Worm (Caenorhabditis elegans) whole organism, young adult: ENCODE data around the gene dnpp-1.

Source experiments
- F33H1.4 ChIP-seq: fragments of 200-800 bp; sonication (Bioruptor generic); IDR thresholded peaks from 2 replicates; pipeline ENCODE4 v1.3.6; 2022; ENCODE audit warnings: missing genetic modification reagents, missing genetic modification characterization, missing compliant biosample characterization
- F57A8.1 ChIP-seq: fragments of 200-800 bp; sonication (Bioruptor generic); optimal IDR thresholded peaks from 2 replicates; lab custom pipeline; 2018; ENCODE audit warnings: mild to moderate bottlenecking, missing genetic modification characterization, moderate library complexity, missing compliant biosample characterization
- Y53G8AR.9 ChIP-seq: fragments of 200-800 bp; sonication (Bioruptor generic); conservative IDR thresholded peaks from 2 replicates; pipeline ENCODE4 v1.3.6; 2022; ENCODE audit warnings: missing genetic modification reagents, missing genetic modification characterization, missing compliant biosample characterization
- Y67H2A.10 ChIP-seq: fragments of 200-800 bp; sonication (Bioruptor generic); conservative IDR thresholded peaks from 2 replicates; pipeline ENCODE4 v1.3.6; 2022; ENCODE audit warnings: missing genetic modification reagents, missing genetic modification characterization, missing compliant biosample characterization
- atf-7 ChIP-seq: sonication (generic microtip); optimal IDR thresholded peaks from 2 replicates; lab custom pipeline; 2017; ENCODE audit warnings: mild to moderate bottlenecking, missing genetic modification characterization, missing compliant biosample characterization
- attf-5 ChIP-seq: fragments of 200-800 bp; sonication (Bioruptor generic); optimal IDR thresholded peaks from 2 replicates; lab custom pipeline; 2018; ENCODE audit warnings: mild to moderate bottlenecking, missing genetic modification characterization, missing compliant biosample characterization
- cebp-1 ChIP-seq, 2 experiments: fragments of 200-800 bp in 1 of 2; sonication (Bioruptor generic) in 1 of 2; sonication (generic microtip) in 1 of 2; IDR thresholded peaks in 1 of 2; optimal IDR thresholded peaks in 1 of 2; 2 replicates each; pipeline versions ENCODE4 v1.3.6 to Lab custom; 2017 to 2022; ENCODE audit warnings: missing compliant biosample characterization in 2 of 2, missing genetic modification characterization in 2 of 2, mild to moderate bottlenecking in 1 of 2, missing genetic modification reagents in 1 of 2, moderate library complexity in 1 of 2
- cebp-2 ChIP-seq: fragments of 200-800 bp; sonication (Bioruptor generic); IDR thresholded peaks from 2 replicates; pipeline ENCODE4 v1.3.6; 2022; ENCODE audit warnings: missing genetic modification characterization, missing compliant biosample characterization
- ceh-79 ChIP-seq: sonication (generic microtip); optimal IDR thresholded peaks from 2 replicates; lab custom pipeline; 2017; ENCODE audit warnings: mild to moderate bottlenecking, missing genetic modification characterization, missing compliant biosample characterization
- ceh-91 ChIP-seq: fragments of 200-800 bp; sonication (Bioruptor generic); IDR thresholded peaks from 2 replicates; pipeline ENCODE4 v1.3.6; 2022; ENCODE audit warnings: missing genetic modification reagents, missing genetic modification characterization, missing compliant biosample characterization
- die-1 ChIP-seq: sonication (generic microtip); optimal IDR thresholded peaks from 2 replicates; lab custom pipeline; 2016; ENCODE audit warnings: missing genotype, mild to moderate bottlenecking, missing genetic modification characterization, missing compliant biosample characterization
- dox-1 ChIP-seq: fragments of 200-800 bp; sonication (Bioruptor generic); IDR thresholded peaks from 2 replicates; pipeline ENCODE4 v1.3.6; 2022; ENCODE audit warnings: missing genetic modification reagents, missing genetic modification characterization, missing compliant biosample characterization
- egrh-3 ChIP-seq: fragments of 200-800 bp; sonication (Bioruptor generic); IDR thresholded peaks from 2 replicates; pipeline ENCODE4 v1.3.6; 2022; ENCODE audit warnings: missing genetic modification reagents, missing genetic modification characterization, missing compliant biosample characterization
- ekl-4 ChIP-seq: fragments of 200-800 bp; sonication (Bioruptor generic); IDR thresholded peaks from 2 replicates; pipeline ENCODE4 v1.3.6; 2022; ENCODE audit warnings: missing genetic modification reagents, missing genetic modification characterization, missing compliant biosample characterization
- ets-4 ChIP-seq: fragments of 200-800 bp; sonication (Bioruptor generic); optimal IDR thresholded peaks from 2 replicates; lab custom pipeline; 2018; ENCODE audit warnings: mild to moderate bottlenecking, missing genetic modification characterization, missing compliant biosample characterization
- him-1 ChIP-seq: sonication (generic microtip); optimal IDR thresholded peaks from 2 replicates; lab custom pipeline; 2016; ENCODE audit warnings: missing genotype, missing genetic modification reagents, missing genetic modification characterization, missing compliant biosample characterization
- hmg-1.2 ChIP-seq: fragments of 200-800 bp; sonication (Bioruptor generic); IDR thresholded peaks from 2 replicates; pipeline ENCODE4 v1.3.6; 2022; ENCODE audit warnings: missing genetic modification reagents, missing genetic modification characterization, missing compliant biosample characterization
- hrde-1 ChIP-seq: sonication (generic microtip); optimal IDR thresholded peaks from 2 replicates; lab custom pipeline; 2016; ENCODE audit warnings: missing genetic modification characterization, mild to moderate bottlenecking, missing compliant biosample characterization, moderate library complexity, missing genotype, missing genetic modification reagents, borderline replicate concordance
- hsf-1 ChIP-seq: fragments of 200-800 bp; sonication (Bioruptor generic); IDR thresholded peaks from 2 replicates; pipeline ENCODE4 v1.3.6; 2022; ENCODE audit warnings: missing genetic modification reagents, missing genetic modification characterization, missing compliant biosample characterization
- lin-26 ChIP-seq: fragments of 200-800 bp; sonication (Bioruptor generic); IDR thresholded peaks from 2 replicates; pipeline ENCODE4 v1.3.6; 2022; ENCODE audit warnings: missing genetic modification reagents, missing genetic modification characterization, missing compliant biosample characterization
- lin-35 ChIP-seq, 3 experiments: fragments of 150-350 bp in 2 of 3; sonication (generic microtip) in 1 of 3; optimal IDR thresholded peaks; 2 replicates each; lab custom pipeline; 2014 to 2018; ENCODE audit warnings: missing biosample characterization in 3 of 3, missing genetic modification characterization in 3 of 3, missing genetic modification reagents in 3 of 3
- lsl-1 ChIP-seq: fragments of 200-800 bp; sonication (Bioruptor generic); optimal IDR thresholded peaks from 2 replicates; lab custom pipeline; 2018; ENCODE audit warnings: mild to moderate bottlenecking, missing genetic modification characterization, moderate library complexity, missing compliant biosample characterization
- madf-6 ChIP-seq: fragments of 200-800 bp; sonication (Bioruptor generic); IDR thresholded peaks from 2 replicates; pipeline ENCODE4 v1.3.6; 2022; ENCODE audit warnings: missing genetic modification reagents, missing genetic modification characterization, missing compliant biosample characterization
- madf-8 ChIP-seq: fragments of 200-800 bp; sonication (Bioruptor generic); conservative IDR thresholded peaks from 2 replicates; pipeline ENCODE4 v1.3.6; 2022; ENCODE audit warnings: missing genetic modification reagents, missing genetic modification characterization, missing compliant biosample characterization
- mcd-1 ChIP-seq: fragments of 200-800 bp; sonication (Bioruptor generic); IDR thresholded peaks from 2 replicates; pipeline ENCODE4 v1.3.6; 2022; ENCODE audit warnings: missing genetic modification reagents, missing genetic modification characterization, missing compliant biosample characterization
- nfyb-1 ChIP-seq: fragments of 200-800 bp; sonication (Bioruptor generic); IDR thresholded peaks from 2 replicates; pipeline ENCODE4 v1.3.6; 2022; ENCODE audit warnings: missing genetic modification reagents, missing genetic modification characterization, missing compliant biosample characterization
- nhr-80 ChIP-seq: sonication (generic microtip); optimal IDR thresholded peaks from 2 replicates; lab custom pipeline; 2016; ENCODE audit warnings: missing genetic modification characterization, missing compliant biosample characterization
- snpc-3.4 ChIP-seq: sonication (generic microtip); optimal IDR thresholded peaks from 2 replicates; lab custom pipeline; 2017; ENCODE audit warnings: missing genetic modification characterization, mild to moderate bottlenecking, missing compliant biosample characterization, antibody characterized with exemption, moderate library complexity, missing genotype, missing genetic modification reagents
- snpc-4 ChIP-seq, 5 experiments: fragments of 150-350 bp in 1 of 5; sonication (generic microtip) in 4 of 5; optimal IDR thresholded peaks; 2 replicates each; lab custom pipeline; 2014 to 2018; ENCODE audit warnings: missing genetic modification characterization in 5 of 5, missing biosample characterization in 3 of 5, antibody characterized with exemption in 2 of 5, mild to moderate bottlenecking in 2 of 5, missing compliant biosample characterization in 2 of 5, missing genotype in 2 of 5, moderate library complexity in 2 of 5, missing genetic modification reagents in 1 of 5
- tbp1 ChIP-seq: fragments of 200-800 bp; sonication (Bioruptor generic); optimal IDR thresholded peaks from 2 replicates; lab custom pipeline; 2018; ENCODE audit warnings: mild to moderate bottlenecking, missing genetic modification characterization, missing compliant biosample characterization
- xnd-1 ChIP-seq: sonication (generic microtip); optimal IDR thresholded peaks from 2 replicates; lab custom pipeline; 2016; ENCODE audit warnings: missing genotype, missing genetic modification reagents, missing genetic modification characterization, missing compliant biosample characterization
- zfh-2 ChIP-seq: fragments of 200-800 bp; sonication (Bioruptor generic); conservative IDR thresholded peaks from 2 replicates; pipeline ENCODE4 v1.3.6; 2022; ENCODE audit warnings: missing genetic modification reagents, missing genetic modification characterization, missing compliant biosample characterization

dnpp-1 gene

DNA sequence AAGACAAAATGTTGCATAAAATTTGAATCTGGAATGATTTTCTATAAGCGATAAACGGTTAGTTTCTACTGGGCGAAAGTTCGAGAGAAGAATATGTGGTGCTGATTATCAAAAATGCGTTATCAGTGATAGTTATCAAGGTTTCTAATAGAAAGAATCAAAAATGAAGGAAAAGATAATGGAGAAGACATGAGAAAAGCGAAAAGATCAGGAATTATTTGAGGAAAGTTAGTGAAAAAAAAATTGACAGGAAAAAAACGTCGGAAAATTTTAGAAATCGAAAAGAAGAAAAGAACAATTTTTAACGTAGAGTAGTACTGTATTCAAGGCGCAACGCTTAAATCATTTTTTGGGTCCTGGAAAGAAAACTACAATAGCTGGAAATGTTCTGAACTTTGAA is at the start of gene dnpp-1:
Gene dnpp-1 (minus strand): TSS at position 30 of the 400 bp plus-strand sequence.
- TF ChIP-seq nhr-80 (tag; lab: Kevin White, UChicago) (peak; percentile 69), cebp-2 (no peak), tbp1 (GFP tag; lab: Kevin White, UChicago) (peak; percentile 12), dox-1 (GFP tag; lab: Robert Waterston, UW) (0 out of 2 replicates have a peak, but pooled peaks have one; percentile 22), ceh-91 (GFP tag; lab: Robert Waterston, UW) (peak; percentile 57; the same call in 1 of the 2 replicates), F33H1.4 (GFP tag; lab: Robert Waterston, UW) (peak; percentile 87), atf-7 (tag; lab: Kevin White, UChicago) (no peak), madf-6 (GFP tag; lab: Robert Waterston, UW) (peak; percentile 82), lsl-1 (peak; percentile 92), snpc-4 (GFP tag; optimal IDR thresholded peaks at IDR 0.05; lab: Kevin White, UChicago) (no peak), snpc-4 (tag; optimal IDR thresholded peaks at IDR 0.05; lab: Kevin White, UChicago) (no peak), him-1 (tag; lab: Kevin White, UChicago) (peak; percentile 41), madf-8 (GFP tag; lab: Robert Waterston, UW) (peak; percentile 53), xnd-1 (tag; lab: Kevin White, UChicago) (peak; percentile 68)

DNA sequence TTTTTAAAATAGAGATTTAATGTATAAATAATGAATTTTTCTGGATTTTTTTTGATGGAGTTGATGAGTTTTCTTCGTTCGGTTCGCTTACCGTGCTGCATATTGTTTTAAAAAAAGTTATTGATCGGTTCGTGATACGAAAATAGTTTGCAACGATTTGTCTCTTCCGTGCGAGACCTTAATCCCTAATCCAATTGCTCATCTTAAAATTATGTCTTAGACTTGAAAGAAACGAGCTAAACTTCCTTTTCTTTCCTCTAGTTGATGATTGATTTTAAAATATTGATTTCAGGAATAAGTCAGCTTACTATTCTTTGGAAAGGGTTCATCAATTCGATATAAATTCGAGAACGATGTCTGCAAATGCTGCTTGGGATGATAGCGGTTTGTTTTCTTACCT is 44.8 kb upstream of the dnpp-1 start, which contains the start of gene C28H8.3:
Gene C28H8.3 (plus strand): TSS at position 293 of the 400 bp plus-strand sequence.
- TF ChIP-seq die-1 (tag; lab: Kevin White, UChicago), result no peak
- TF ChIP-seq attf-5, result no peak
- TF ChIP-seq ekl-4 (GFP tag; lab: Robert Waterston, UW), result no peak
- TF ChIP-seq nfyb-1 (GFP tag; lab: Robert Waterston, UW), result peak; percentile 40; the same call in 1 of the 2 replicates
- TF ChIP-seq egrh-3 (GFP tag; lab: Robert Waterston, UW), result no peak
- peak; percentile 53 for TF ChIP-seq hsf-1 (GFP tag; lab: Robert Waterston, UW)
- TF ChIP-seq hmg-1.2 (GFP tag; lab: Robert Waterston, UW), result peak; percentile 19; the same call in 1 of the 2 replicates
- TF ChIP-seq, all 124 proteins: peak for 3

- TF ChIP-seq ets-4 (GFP tag; lab: Kevin White, UChicago) (no peak), F57A8.1 (GFP tag; lab: Kevin White, UChicago) (no peak), hrde-1 (no peak), lsl-1 (no peak), lin-35 (GFP tag; optimal IDR thresholded peaks at IDR 0.05; lab: Kevin White, UChicago) (no peak), atf-7 (tag; lab: Kevin White, UChicago) (no peak), mcd-1 (no peak), cebp-1 (GFP tag; IDR thresholded peaks at IDR 0.05; lab: Robert Waterston, UW) (no peak), cebp-1 (tag; optimal IDR thresholded peaks at IDR 0.05; lab: Kevin White, UChicago) (no peak), Y67H2A.10 (GFP tag; lab: Robert Waterston, UW) (no peak), zfh-2 (GFP tag; lab: Robert Waterston, UW) (no peak), madf-8 (GFP tag; lab: Robert Waterston, UW) (no peak), snpc-3.4 (tag; lab: Kevin White, UChicago) (no peak), ceh-79 (tag; lab: Kevin White, UChicago) (no peak), lin-26 (no peak)
- TF ChIP-seq, all 124 proteins: peak for 0
Measured at ce11 chrIII:5906749-5907148, 43.1 kb upstream of the dnpp-1 start, which contains the start of gene erd-2.2. erd-2.2 (plus strand) TSS chrIII:5907049.

DNA sequence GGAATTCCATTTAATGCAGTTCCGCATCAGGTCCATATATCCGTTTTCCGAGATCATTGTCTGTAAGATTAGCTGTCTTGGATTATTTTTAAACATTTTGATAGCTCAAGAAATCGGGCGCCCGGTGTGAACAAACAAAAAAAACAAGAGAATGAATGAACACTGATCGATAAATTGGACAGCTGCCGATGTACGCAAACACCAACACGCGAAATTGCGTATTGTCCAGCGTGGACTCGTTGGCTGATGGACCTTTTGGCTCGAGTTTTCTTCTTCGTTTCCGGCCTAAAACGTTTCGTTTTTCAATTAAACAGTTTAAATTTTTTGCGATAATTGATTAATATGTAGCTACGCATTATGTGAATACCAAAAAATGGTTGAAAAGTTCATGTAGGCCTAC is 42.5 kb upstream of the dnpp-1 start, which contains the start of gene dpff-1:
Gene dpff-1 (minus strand): TSS at position 288 of the 400 bp plus-strand sequence.
- no peak for TF ChIP-seq Y53G8AR.9 (GFP tag; lab: Robert Waterston, UW)
- peak; percentile 19; the same call in 1 of the 2 replicates for TF ChIP-seq F33H1.4 (GFP tag; lab: Robert Waterston, UW)
- TF ChIP-seq hmg-1.2 (GFP tag; lab: Robert Waterston, UW), result peak; percentile 19; the same call in 1 of the 2 replicates
- 0 out of 2 replicates have a peak, but pooled peaks have one; percentile 27 for TF ChIP-seq nfyb-1 (GFP tag; lab: Robert Waterston, UW)
